Fruit fly (Drosophila melanogaster) whole organism, embryonic: ENCODE data around the gene CG13928.

ENCODE experiments used
- Atf6 ChIP-seq: fragments of 200-800 bp; sonication (Bioruptor generic); IDR thresholded peaks from 2 replicates; pipeline ENCODE4 v1.3.6; 2022; ENCODE audit warnings: missing biosample characterization, missing genetic modification characterization
- CG10267 ChIP-seq: fragments of 200-800 bp; sonication (Bioruptor generic); optimal IDR thresholded peaks from 2 replicates; lab custom pipeline; 2018; ENCODE audit warnings: missing biosample characterization, mild to moderate bottlenecking, missing genetic modification characterization, moderate library complexity
- CG10274 ChIP-seq: fragments of 200-800 bp; sonication (Bioruptor generic); optimal IDR thresholded peaks from 3 replicates; lab custom pipeline; 2017; ENCODE audit warnings: missing biosample characterization, mild to moderate bottlenecking, missing genetic modification characterization
- CG10366 ChIP-seq: fragments of 200-800 bp; sonication (Bioruptor generic); IDR thresholded peaks from 2 replicates; pipeline ENCODE4 v1.3.6; 2022; ENCODE audit warnings: missing biosample characterization, missing genetic modification characterization
- CG11504 ChIP-seq: fragments of 200-800 bp; sonication (Bioruptor generic); optimal IDR thresholded peaks from 3 replicates; lab custom pipeline; 2019; ENCODE audit warnings: missing biosample characterization, mild to moderate bottlenecking, missing genetic modification characterization, moderate library complexity
- CG12071 ChIP-seq: fragments of 200-800 bp; sonication (Bioruptor generic); optimal IDR thresholded peaks from 3 replicates; lab custom pipeline; 2018; ENCODE audit warnings: missing biosample characterization, mild to moderate bottlenecking, missing genetic modification characterization
- CG16813 ChIP-seq: fragments of 200-800 bp; sonication (Bioruptor generic); IDR thresholded peaks from 3 replicates; pipeline ENCODE4 v1.3.6; 2022; ENCODE audit warnings: missing biosample characterization, missing genetic modification characterization; ENCODE audit not compliant: partially characterized antibody
- CG17359 ChIP-seq: fragments of 200-800 bp; sonication (Bioruptor generic); optimal IDR thresholded peaks from 3 replicates; lab custom pipeline; 2018; ENCODE audit warnings: missing biosample characterization, mild to moderate bottlenecking, missing genetic modification characterization, moderate library complexity
- CG1792 ChIP-seq: fragments of 200-800 bp; sonication (Bioruptor generic); optimal IDR thresholded peaks from 2 replicates; lab custom pipeline; 2016; ENCODE audit warnings: missing biosample characterization, missing genetic modification characterization
- CG2889 ChIP-seq: fragments of 200-800 bp; sonication (Bioruptor generic); IDR thresholded peaks from 3 replicates; pipeline ENCODE4 v1.3.6; 2022; ENCODE audit warnings: missing biosample characterization, missing genetic modification characterization
- CG30020 ChIP-seq: fragments of 200-800 bp; optimal IDR thresholded peaks from 2 replicates; lab custom pipeline; 2019; ENCODE audit warnings: missing biosample characterization, mild to moderate bottlenecking, missing genetic modification characterization, moderate library complexity
- CG32532 ChIP-seq: fragments of 200-800 bp; sonication (Bioruptor generic); IDR thresholded peaks from 2 replicates; pipeline ENCODE4 v1.3.6; 2022; ENCODE audit warnings: missing biosample characterization, missing genetic modification characterization
- CG34422 ChIP-seq: fragments of 200-800 bp; sonication (Bioruptor generic); IDR thresholded peaks from 3 replicates; pipeline ENCODE4 v1.3.6; 2022; ENCODE audit warnings: missing biosample characterization, missing genetic modification characterization
- CG3726 ChIP-seq: fragments of 200-800 bp; sonication (Bioruptor generic); IDR thresholded peaks from 3 replicates; pipeline ENCODE4, ENCODE4 v1.3.6; 2022; ENCODE audit warnings: missing biosample characterization, missing genetic modification characterization
- CG4328 ChIP-seq: fragments of 200-800 bp; sonication (Bioruptor generic); optimal IDR thresholded peaks from 3 replicates; lab custom pipeline; 2017; ENCODE audit warnings: missing biosample characterization, missing genetic modification reagents, missing genetic modification characterization
- CG9727 ChIP-seq: fragments of 200-800 bp; sonication (Bioruptor generic); optimal IDR thresholded peaks from 3 replicates; lab custom pipeline; 2017; ENCODE audit warnings: missing biosample characterization, mild to moderate bottlenecking, missing genetic modification characterization
- D ChIP-seq, 2 experiments: fragments of 200-800 bp in 1 of 2; fragments of >200 bp in 1 of 2; sonication (Bioruptor generic) in 1 of 2; optimal IDR thresholded peaks; 2 replicates in 1 of 2; 3 replicates in 1 of 2; lab custom pipeline; 2017; ENCODE audit warnings: mild to moderate bottlenecking in 1 of 2, missing biosample characterization in 1 of 2, missing genetic modification characterization in 1 of 2, missing genetic modification reagents in 1 of 2
- Dip2 ChIP-seq: fragments of 200-800 bp; sonication (Bioruptor generic); IDR thresholded peaks from 2 replicates; pipeline ENCODE4 v1.3.6; 2022; ENCODE audit warnings: missing biosample characterization, missing genetic modification characterization
- Dll ChIP-seq: fragments of 200-800 bp; sonication (Bioruptor generic); IDR thresholded peaks from 4 replicates; pipeline ENCODE4 v1.3.6; 2022; ENCODE audit warnings: missing biosample characterization, missing genetic modification characterization; ENCODE audit not compliant: partially characterized antibody
- E2f1 ChIP-seq: fragments of 200-800 bp; sonication (Bioruptor generic); IDR thresholded peaks from 2 replicates; pipeline ENCODE4 v1.3.6; 2022; ENCODE audit warnings: missing biosample characterization, missing genetic modification characterization
- GATAe ChIP-seq: fragments of 200-800 bp; sonication (Bioruptor generic); conservative IDR thresholded peaks from 2 replicates; pipeline ENCODE4 v1.3.6; 2022; ENCODE audit warnings: missing biosample characterization, missing genetic modification characterization
- Hmr ChIP-seq: fragments of 200-800 bp; sonication (Bioruptor generic); optimal IDR thresholded peaks from 3 replicates; lab custom pipeline; 2017; ENCODE audit warnings: mild to moderate bottlenecking, missing biosample characterization, missing genetic modification reagents, missing genetic modification characterization
- Hmx ChIP-seq: fragments of 200-800 bp; sonication (Bioruptor generic); optimal IDR thresholded peaks from 2 replicates; lab custom pipeline; 2016; ENCODE audit warnings: missing biosample characterization, missing genetic modification characterization
- MESR4 ChIP-seq: fragments of 200-800 bp; sonication (Bioruptor generic); optimal IDR thresholded peaks from 2 replicates; lab custom pipeline; 2018; ENCODE audit warnings: missing biosample characterization, mild to moderate bottlenecking, missing genetic modification characterization, moderate library complexity
- NK7.1 ChIP-seq: fragments of 200-800 bp; sonication (Bioruptor generic); optimal IDR thresholded peaks from 3 replicates; lab custom pipeline; 2016; ENCODE audit warnings: missing biosample characterization, missing genetic modification characterization
- Neu2 ChIP-seq: fragments of 200-800 bp; sonication (Bioruptor generic); optimal IDR thresholded peaks from 3 replicates; lab custom pipeline; 2016; ENCODE audit warnings: missing biosample characterization, missing genetic modification characterization, borderline replicate concordance
- Oli ChIP-seq: fragments of 200-800 bp; sonication (Bioruptor generic); optimal IDR thresholded peaks from 2 replicates; lab custom pipeline; 2018; ENCODE audit warnings: missing biosample characterization, mild to moderate bottlenecking, missing genetic modification characterization, moderate library complexity
- Optix ChIP-seq: fragments of 200-800 bp; sonication (Bioruptor generic); IDR thresholded peaks from 3 replicates; pipeline ENCODE4 v1.3.6; 2022; ENCODE audit warnings: missing biosample characterization, missing genetic modification characterization
- Ravus ChIP-seq: fragments of 200-800 bp; sonication (Bioruptor generic); IDR thresholded peaks from 2 replicates; pipeline ENCODE4 v1.3.6; 2022; ENCODE audit warnings: missing biosample characterization, missing genetic modification characterization
- Scr ChIP-seq: fragments of 200-800 bp; sonication (Bioruptor generic); IDR thresholded peaks from 2 replicates; pipeline ENCODE4 v1.3.6; 2022; ENCODE audit warnings: missing biosample characterization, missing genetic modification characterization; ENCODE audit not compliant: partially characterized antibody
- Side ChIP-seq: fragments of 200-800 bp; sonication (Bioruptor generic); optimal IDR thresholded peaks from 2 replicates; lab custom pipeline; 2016; ENCODE audit warnings: missing biosample characterization, missing genetic modification characterization
- Stat92E ChIP-seq, 3 experiments: fragments of >200 bp in 2 of 3; fragments of 200-800 bp in 1 of 3; sonication (Bioruptor generic) in 1 of 3; optimal IDR thresholded peaks; 2 replicates each; lab custom pipeline; 2017 to 2019; ENCODE audit warnings: missing biosample characterization in 3 of 3, missing genetic modification characterization in 3 of 3, mild to moderate bottlenecking in 1 of 3, moderate library complexity in 1 of 3
- YL-1 ChIP-seq: fragments of 200-800 bp; sonication (Bioruptor generic); optimal IDR thresholded peaks from 3 replicates; lab custom pipeline; 2017; ENCODE audit warnings: missing biosample characterization, mild to moderate bottlenecking, missing genetic modification characterization
- amos ChIP-seq: fragments of 200-800 bp; sonication (Bioruptor generic); IDR thresholded peaks from 2 replicates; pipeline ENCODE4 v1.3.6; 2022; ENCODE audit warnings: missing biosample characterization, missing genetic modification characterization; ENCODE audit not compliant: partially characterized antibody
- chinmo ChIP-seq: fragments of 200-800 bp; sonication (Bioruptor generic); IDR thresholded peaks from 4 replicates; pipeline ENCODE4 v1.3.6; 2022; ENCODE audit warnings: missing biosample characterization, missing genetic modification characterization; ENCODE audit not compliant: partially characterized antibody
- chn ChIP-seq: fragments of 200-800 bp; sonication (Bioruptor generic); optimal IDR thresholded peaks from 2 replicates; lab custom pipeline; 2016; ENCODE audit warnings: missing biosample characterization, missing genetic modification characterization
- hkb ChIP-seq, 2 experiments: fragments of 200-800 bp in 1 of 2; fragments of >200 bp in 1 of 2; sonication (Bioruptor generic) in 1 of 2; IDR thresholded peaks in 1 of 2; optimal IDR thresholded peaks in 1 of 2; 2 replicates each; pipeline versions ENCODE4 v1.3.6 to Lab custom; 2017 to 2022; ENCODE audit warnings: missing biosample characterization in 1 of 2, missing genetic modification characterization in 1 of 2
- hth ChIP-seq: fragments of >200 bp; optimal IDR thresholded peaks from 2 replicates; lab custom pipeline; 2017; ENCODE audit warnings: inconsistent platforms
- nom ChIP-seq: fragments of 200-800 bp; sonication (Bioruptor generic); optimal IDR thresholded peaks from 2 replicates; lab custom pipeline; 2017; ENCODE audit warnings: missing biosample characterization, missing genetic modification characterization, mild to moderate bottlenecking, moderate library complexity, missing genetic modification reagents
- odd ChIP-seq: fragments of 200-800 bp; sonication (Bioruptor generic); optimal IDR thresholded peaks from 2 replicates; lab custom pipeline; 2017; ENCODE audit warnings: missing biosample characterization, mild to moderate bottlenecking, missing genetic modification characterization
- org-1 ChIP-seq: fragments of 200-800 bp; sonication (Bioruptor generic); optimal IDR thresholded peaks from 2 replicates; lab custom pipeline; 2017; ENCODE audit warnings: missing biosample characterization, missing genetic modification characterization
- pb ChIP-seq: fragments of 200-800 bp; sonication (Bioruptor generic); optimal IDR thresholded peaks from 3 replicates; lab custom pipeline; 2016; ENCODE audit warnings: missing biosample characterization, missing genetic modification characterization
- seq ChIP-seq: fragments of 200-800 bp; sonication (Bioruptor generic); IDR thresholded peaks from 2 replicates; pipeline ENCODE4 v1.3.6; 2022; ENCODE audit warnings: missing biosample characterization, missing genetic modification characterization
- slp2 ChIP-seq: fragments of 200-800 bp; sonication (Bioruptor generic); optimal IDR thresholded peaks from 2 replicates; lab custom pipeline; 2016; ENCODE audit warnings: missing biosample characterization, missing genetic modification characterization
- wek ChIP-seq: fragments of 200-800 bp; sonication (Bioruptor generic); optimal IDR thresholded peaks from 3 replicates; lab custom pipeline; 2018; ENCODE audit warnings: missing biosample characterization, mild to moderate bottlenecking, missing genetic modification characterization, moderate library complexity
- wor ChIP-seq: fragments of 200-800 bp; sonication (Bioruptor generic); IDR thresholded peaks from 2 replicates; pipeline ENCODE4 v1.3.6; 2022; ENCODE audit warnings: missing biosample characterization, missing genetic modification characterization
- yki ChIP-seq: fragments of >200 bp; optimal IDR thresholded peaks from 3 replicates; lab custom pipeline; 2018
- zen ChIP-seq: fragments of 200-800 bp; sonication (Bioruptor generic); optimal IDR thresholded peaks from 3 replicates; lab custom pipeline; 2018; ENCODE audit warnings: missing biosample characterization, mild to moderate bottlenecking, missing genetic modification characterization, moderate library complexity
- zen2 ChIP-seq: fragments of 200-800 bp; sonication (Bioruptor generic); IDR thresholded peaks from 3 replicates; pipeline ENCODE4 v1.3.6; 2022; ENCODE audit warnings: missing biosample characterization, missing genetic modification characterization; ENCODE audit not compliant: partially characterized antibody

CG13928 gene

dm6 chr3L:1576489-1577106, 51.6 kb downstream of the CG13928 start, which contains the start of gene CG13917 (continued):
- no peak for TF ChIP-seq yki (lab: Kevin White, UChicago)
- TF ChIP-seq CG10366 (GFP tag; lab: Robert Waterston, UW) = no peak
- no peak for TF ChIP-seq Atf6 (GFP tag; lab: Robert Waterston, UW)
- peak; percentile 34 for TF ChIP-seq MESR4 (GFP tag; lab: Kevin White, UChicago)
- no peak for TF ChIP-seq slp2 (GFP tag; lab: Kevin White, UChicago)
- peak; percentile 5 for TF ChIP-seq Side (GFP tag; lab: Kevin White, UChicago)
- TF ChIP-seq Ravus (GFP tag; lab: Robert Waterston, UW) = no peak
- TF ChIP-seq CG16813 (GFP tag; lab: Robert Waterston, UW) = no peak
- no peak for TF ChIP-seq org-1 (GFP tag; lab: Kevin White, UChicago)
- no peak for TF ChIP-seq odd (GFP tag; lab: Kevin White, UChicago)
- TF ChIP-seq E2f1 (GFP tag; lab: Robert Waterston, UW) = no peak
- no peak for TF ChIP-seq hth (lab: Kevin White, UChicago)
- no peak for TF ChIP-seq pb (GFP tag; lab: Kevin White, UChicago)
- peak; percentile 31 for TF ChIP-seq zen (tag; lab: Kevin White, UChicago)
- peak; percentile 46; the same call in 1 of the 2 replicates for TF ChIP-seq amos (GFP tag; lab: Robert Waterston, UW)
- no peak for TF ChIP-seq Dip2
- TF ChIP-seq GATAe (GFP tag; lab: Robert Waterston, UW) = no peak
- peak; percentile 58 for TF ChIP-seq nom (GFP tag; lab: Kevin White, UChicago)
- TF ChIP-seq NK7.1 (GFP tag; lab: Kevin White, UChicago) = no peak
- TF ChIP-seq Hmr (GFP tag; lab: Kevin White, UChicago) = peak; percentile 71
- no peak for TF ChIP-seq CG32532 (GFP tag; lab: Robert Waterston, UW)
- no peak for TF ChIP-seq wor
- TF ChIP-seq CG17359 (tag; lab: Kevin White, UChicago) = no peak
- TF ChIP-seq Dll (GFP tag; lab: Robert Waterston, UW) = no peak; the same call in 3 of the 4 replicates
- TF ChIP-seq CG3726 (GFP tag; lab: Robert Waterston, UW) = no peak
- TF ChIP-seq wek = no peak
- no peak for TF ChIP-seq hkb (optimal IDR thresholded peaks at IDR 0.05; lab: Kevin White, UChicago)
- TF ChIP-seq hkb (GFP tag; IDR thresholded peaks at IDR 0.05; lab: Robert Waterston, UW) = no peak
- TF ChIP-seq CG12071 (GFP tag; lab: Kevin White, UChicago) = no peak
- TF ChIP-seq Stat92E (GFP tag; optimal IDR thresholded peaks at IDR 0.05; lab: Kevin White, UChicago) = peak in 1 of 3 experiments; percentile 39
- TF ChIP-seq CG2889 (GFP tag; lab: Robert Waterston, UW) = no peak
- TF ChIP-seq chinmo (GFP tag; lab: Robert Waterston, UW) = no peak
- TF ChIP-seq CG9727 = no peak
- no peak for TF ChIP-seq chn
- TF ChIP-seq Hmx = no peak
- TF ChIP-seq CG10274 (GFP tag; lab: Kevin White, UChicago) = no peak
- peak; percentile 77 for TF ChIP-seq CG10267 (tag; lab: Kevin White, UChicago)
- no peak for TF ChIP-seq CG4328 (GFP tag; lab: Kevin White, UChicago)
- no peak for TF ChIP-seq zen2
- no peak for TF ChIP-seq Neu2
- 0 out of 2 replicates have a peak, but pooled peaks have one; percentile 19 for TF ChIP-seq Scr (GFP tag; lab: Robert Waterston, UW)
- no peak for TF ChIP-seq D (optimal IDR thresholded peaks at IDR 0.05; lab: Kevin White, UChicago)
- TF ChIP-seq D (GFP tag; optimal IDR thresholded peaks at IDR 0.05; lab: Kevin White, UChicago) = no peak
- TF ChIP-seq CG11504 = peak; percentile 51
- no peak for TF ChIP-seq CG30020 (tag; lab: Kevin White, UChicago)
- 0 out of 2 replicates have a peak, but pooled peaks have one; percentile 18 for TF ChIP-seq seq
- no peak for TF ChIP-seq YL-1 (GFP tag; lab: Kevin White, UChicago)
- no peak for TF ChIP-seq CG1792 (GFP tag; lab: Kevin White, UChicago)
- no peak for TF ChIP-seq Optix (GFP tag; lab: Robert Waterston, UW)
- TF ChIP-seq CG34422 (GFP tag; lab: Robert Waterston, UW) = peak; percentile 56; the same call in 1 of the 3 replicates
- no peak for TF ChIP-seq Oli (tag; lab: Kevin White, UChicago)
